Fruit fly (Drosophila melanogaster): ENCODE results near the gene fz2.

fz2 gene

DNA sequence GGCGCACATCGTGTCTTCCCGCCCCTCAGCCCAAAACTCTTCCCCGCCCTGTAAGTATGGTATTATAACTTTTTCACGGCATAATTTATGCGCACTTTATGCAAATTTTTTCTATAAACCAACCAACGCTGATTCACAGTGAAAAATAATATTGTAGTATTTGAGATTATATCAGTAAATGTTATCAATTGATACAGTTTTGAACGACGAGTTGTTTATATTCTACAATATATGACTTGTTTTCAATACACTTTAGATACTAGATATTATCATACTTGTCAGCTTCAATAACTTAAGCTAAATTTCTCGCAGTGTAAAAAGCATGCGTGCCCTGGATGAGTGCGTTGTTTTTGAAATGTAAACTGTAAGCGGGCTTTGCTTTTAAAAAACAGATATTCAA lies 18.8 kb downstream of the fz2 start (continued):
- TF ChIP-seq kah (GFP tag; optimal IDR thresholded peaks at IDR 0.05), result peak; percentile 2
- peak; percentile 10 for TF ChIP-seq CG10267 (tag; optimal IDR thresholded peaks at IDR 0.05)
- TF ChIP-seq CG1603 (tag; optimal IDR thresholded peaks at IDR 0.05), result peak; percentile 54
- no peak for TF ChIP-seq CG16779 (GFP tag; IDR thresholded peaks at IDR 0.05)
- peak; percentile 67 for TF ChIP-seq Rfx (GFP tag; IDR thresholded peaks at IDR 0.05)
- TF ChIP-seq CG15269 (tag; optimal IDR thresholded peaks at IDR 0.05), result peak; percentile 58
- TF ChIP-seq slou (GFP tag; optimal IDR thresholded peaks at IDR 0.05), result peak; percentile 14
- TF ChIP-seq CG9817 (tag; optimal IDR thresholded peaks at IDR 0.05), result peak; percentile 53
- TF ChIP-seq CG10959 (GFP tag; IDR thresholded peaks at IDR 0.05), result no peak
- peak; percentile 36; the same call in 1 of the 2 replicates for TF ChIP-seq CG32772 (GFP tag; IDR thresholded peaks at IDR 0.05)
- no peak for TF ChIP-seq ro (GFP tag; IDR thresholded peaks at IDR 0.05)
- peak; percentile 29 for TF ChIP-seq CG13296 (GFP tag; optimal IDR thresholded peaks at IDR 0.05)
- TF ChIP-seq ranshi (GFP tag; IDR thresholded peaks at IDR 0.05), result peak; percentile 51
- peak; percentile 15 for TF ChIP-seq CG12104 (GFP tag; optimal IDR thresholded peaks at IDR 0.05)
- TF ChIP-seq CG17802 (tag; optimal IDR thresholded peaks at IDR 0.05), result no peak
- TF ChIP-seq aop (GFP tag; IDR thresholded peaks at IDR 0.05), result no peak
- TF ChIP-seq CG11085 (GFP tag; IDR thresholded peaks at IDR 0.05), result 0 out of 2 replicates have a peak, but pooled peaks have one; percentile 11
- TF ChIP-seq Oaz (GFP tag; IDR thresholded peaks at IDR 0.05), result peak; percentile 22; the same call in 1 of the 2 replicates
- no peak for TF ChIP-seq zfh2 (GFP tag; optimal IDR thresholded peaks at IDR 0.05)
- peak in 1 of 2 experiments; percentile 4 for TF ChIP-seq chif (GFP tag; optimal IDR thresholded peaks at IDR 0.05)
- peak; percentile 34 for TF ChIP-seq Sox100B (GFP tag; optimal IDR thresholded peaks at IDR 0.05)
- TF ChIP-seq CG11695 (GFP tag; IDR thresholded peaks at IDR 0.05), result peak; percentile 43; the same call in 1 of the 3 replicates
- TF ChIP-seq CG18764 (GFP tag; optimal IDR thresholded peaks at IDR 0.05), result peak; percentile 13
- peak; percentile 41 for TF ChIP-seq CG4424 (GFP tag; optimal IDR thresholded peaks at IDR 0.05)
- TF ChIP-seq oc (tag; optimal IDR thresholded peaks at IDR 0.05), result peak; percentile 0
- peak; percentile 34 for TF ChIP-seq Oli (tag; optimal IDR thresholded peaks at IDR 0.05)
- peak in 1 of 2 experiments; percentile 71 for TF ChIP-seq Hr51 (GFP tag; optimal IDR thresholded peaks at IDR 0.05)
- TF ChIP-seq Atf3 (GFP tag; optimal IDR thresholded peaks at IDR 0.05), result no peak
- TF ChIP-seq Ravus (GFP tag; IDR thresholded peaks at IDR 0.05), result no peak; the same call in 1 of the 2 replicates
- TF ChIP-seq CG12659 (GFP tag; optimal IDR thresholded peaks at IDR 0.05), result peak; percentile 19
- TF ChIP-seq kay (GFP tag; optimal IDR thresholded peaks at IDR 0.05), result no peak
- peak; percentile 48 for TF ChIP-seq CG12391 (tag; optimal IDR thresholded peaks at IDR 0.05)
- peak; percentile 65; the same call in 2 of the 3 replicates for TF ChIP-seq Dbx (GFP tag; IDR thresholded peaks at IDR 0.05)
- 0 out of 3 replicates have a peak, but pooled peaks have one; percentile 13 for TF ChIP-seq CG3726 (GFP tag; IDR thresholded peaks at IDR 0.05)
- TF ChIP-seq CHES-1-like (GFP tag; optimal IDR thresholded peaks at IDR 0.05), result no peak
- no peak for TF ChIP-seq gcm2 (GFP tag; optimal IDR thresholded peaks at IDR 0.05)
- TF ChIP-seq CG9215 (GFP tag; IDR thresholded peaks at IDR 0.05), result no peak
- TF ChIP-seq BtbVII (GFP tag; optimal IDR thresholded peaks at IDR 0.05), result peak; percentile 20
- no peak for TF ChIP-seq pnt (GFP tag; optimal IDR thresholded peaks at IDR 0.05)
- no peak for TF ChIP-seq eyg (GFP tag; optimal IDR thresholded peaks at IDR 0.05)
- TF ChIP-seq CG13424 (tag; optimal IDR thresholded peaks at IDR 0.05), result peak; percentile 55
- peak; percentile 48; the same call in 1 of the 2 replicates for TF ChIP-seq stc (GFP tag; IDR thresholded peaks at IDR 0.05)
- no peak for TF ChIP-seq CG14965 (GFP tag; optimal IDR thresholded peaks at IDR 0.05; ENCODE audit: borderline replicate concordance)
- TF ChIP-seq CG12155 (GFP tag; optimal IDR thresholded peaks at IDR 0.05), result peak; percentile 1
- peak; percentile 56; the same call in 1 of the 2 replicates for TF ChIP-seq slbo (GFP tag; IDR thresholded peaks at IDR 0.05)
- TF ChIP-seq Blimp-1 (GFP tag; optimal IDR thresholded peaks at IDR 0.05), result peak; percentile 48
- TF ChIP-seq unpg (GFP tag; optimal IDR thresholded peaks at IDR 0.05), result peak; percentile 64
- peak; percentile 62 for TF ChIP-seq CG17359 (tag; optimal IDR thresholded peaks at IDR 0.05)
- no peak for TF ChIP-seq NC2α (GFP tag; optimal IDR thresholded peaks at IDR 0.05)
- TF ChIP-seq CG10147 (GFP tag; optimal IDR thresholded peaks at IDR 0.05), result peak; percentile 76
